Worm (Caenorhabditis elegans) whole organism, L3 larva: Measurements from ENCODE around the gene thn-1.

Experiments used
- R02D3.7 ChIP-seq: fragments of 150-350 bp; optimal IDR thresholded peaks from 2 replicates; lab custom pipeline; 2014; ENCODE audit warnings: missing biosample characterization, missing genetic modification characterization
- ZK546.5 ChIP-seq: sonication (generic microtip); optimal IDR thresholded peaks from 2 replicates; lab custom pipeline; 2017; ENCODE audit warnings: missing biosample characterization, missing genetic modification characterization
- aly-2 ChIP-seq: fragments of 150-350 bp; optimal IDR thresholded peaks from 2 replicates; lab custom pipeline; 2014; ENCODE audit warnings: missing biosample characterization, missing genetic modification characterization
- ama-1 ChIP-seq: fragments of 150-350 bp; optimal IDR thresholded peaks from 2 replicates; lab custom pipeline; 2018
- ceh-16 ChIP-seq: sonication (generic microtip); optimal IDR thresholded peaks from 2 replicates; lab custom pipeline; 2017; ENCODE audit warnings: missing biosample characterization, missing genetic modification characterization
- ceh-28 ChIP-seq: fragments of 150-350 bp; optimal IDR thresholded peaks from 2 replicates; lab custom pipeline; 2014; ENCODE audit warnings: missing biosample characterization, missing genetic modification reagents, missing genetic modification characterization
- ceh-82 ChIP-seq: fragments of 150-350 bp; optimal IDR thresholded peaks from 2 replicates; lab custom pipeline; 2014; ENCODE audit warnings: missing biosample characterization, missing genetic modification characterization
- ceh-9 ChIP-seq: sonication (generic microtip); optimal IDR thresholded peaks from 2 replicates; lab custom pipeline; 2018; ENCODE audit warnings: missing biosample characterization, missing genetic modification characterization
- daf-12 ChIP-seq: fragments of 150-350 bp; optimal IDR thresholded peaks from 2 replicates; lab custom pipeline; 2014; ENCODE audit warnings: missing biosample characterization, missing genetic modification reagents, missing genetic modification characterization
- egl-27 ChIP-seq: sonication (generic microtip); optimal IDR thresholded peaks from 4 replicates; lab custom pipeline; 2017; ENCODE audit warnings: missing biosample characterization, missing genetic modification reagents, missing genetic modification characterization
- egl-5 ChIP-seq: fragments of 150-350 bp; optimal IDR thresholded peaks from 2 replicates; lab custom pipeline; 2017; ENCODE audit warnings: missing biosample characterization, missing genetic modification reagents, missing genetic modification characterization, inconsistent platforms
- elt-2 ChIP-seq: sonication (generic microtip); optimal IDR thresholded peaks from 2 replicates; lab custom pipeline; 2016; ENCODE audit warnings: missing genetic modification reagents, mild to moderate bottlenecking, missing genetic modification characterization, missing compliant biosample characterization
- elt-3 ChIP-seq, 3 experiments: fragments of 150-350 bp in 1 of 3; sonication (generic microtip) in 2 of 3; optimal IDR thresholded peaks; 2 replicates in 2 of 3; 4 replicates in 1 of 3; lab custom pipeline; 2014 to 2017; ENCODE audit warnings: missing biosample characterization in 3 of 3, missing genetic modification characterization in 3 of 3
- fkh-10 ChIP-seq: sonication (generic microtip); optimal IDR thresholded peaks from 2 replicates; lab custom pipeline; 2017; ENCODE audit warnings: missing biosample characterization, missing genetic modification reagents, missing genetic modification characterization
- fkh-2 ChIP-seq: fragments of 150-350 bp; optimal IDR thresholded peaks from 2 replicates; lab custom pipeline; 2014; ENCODE audit warnings: missing biosample characterization, missing genetic modification reagents, missing genetic modification characterization
- fos-1 ChIP-seq: fragments of 150-350 bp; optimal IDR thresholded peaks from 2 replicates; lab custom pipeline; 2014; ENCODE audit warnings: missing biosample characterization, missing genetic modification characterization
- hmg-11 ChIP-seq: sonication (generic microtip); optimal IDR thresholded peaks from 2 replicates; lab custom pipeline; 2016; ENCODE audit warnings: missing genetic modification characterization, missing compliant biosample characterization
- jun-1 ChIP-seq: fragments of 150-350 bp; optimal IDR thresholded peaks from 2 replicates; lab custom pipeline; 2014; ENCODE audit warnings: missing biosample characterization, missing genetic modification reagents, missing genetic modification characterization
- lin-15B ChIP-seq: fragments of 150-350 bp; optimal IDR thresholded peaks from 2 replicates; lab custom pipeline; 2014; ENCODE audit warnings: missing biosample characterization, missing genetic modification characterization
- lin-39 ChIP-seq: fragments of 150-350 bp; optimal IDR thresholded peaks from 2 replicates; lab custom pipeline; 2018; ENCODE audit warnings: missing biosample characterization, missing genetic modification reagents, missing genetic modification characterization
- lsy-12 ChIP-seq: sonication (generic microtip); optimal IDR thresholded peaks from 2 replicates; lab custom pipeline; 2016; ENCODE audit warnings: mild to moderate bottlenecking, missing genetic modification characterization, missing compliant biosample characterization
- mdl-1 ChIP-seq: fragments of 150-350 bp; optimal IDR thresholded peaks from 2 replicates; lab custom pipeline; 2014; ENCODE audit warnings: missing biosample characterization, missing genetic modification characterization
- mml-1 ChIP-seq: fragments of 150-350 bp; sonication (generic microtip); optimal IDR thresholded peaks from 3 replicates; lab custom pipeline; 2014; ENCODE audit warnings: missing biosample characterization, missing genetic modification characterization
- nfya-1 ChIP-seq: sonication (generic microtip); optimal IDR thresholded peaks from 2 replicates; lab custom pipeline; 2017; ENCODE audit warnings: missing genetic modification characterization, mild to moderate bottlenecking, missing compliant biosample characterization, antibody characterized with exemption, moderate library complexity; ENCODE audit not compliant: insufficient read depth
- nhr-11 ChIP-seq: fragments of 150-350 bp; optimal IDR thresholded peaks from 2 replicates; lab custom pipeline; 2014; ENCODE audit warnings: missing biosample characterization, missing genetic modification characterization
- nhr-12 ChIP-seq: fragments of 150-350 bp; optimal IDR thresholded peaks from 2 replicates; lab custom pipeline; 2014; ENCODE audit warnings: missing biosample characterization, missing genetic modification characterization
- nhr-23 ChIP-seq: fragments of 150-350 bp; optimal IDR thresholded peaks from 2 replicates; lab custom pipeline; 2014; ENCODE audit warnings: missing biosample characterization, missing genetic modification reagents, missing genetic modification characterization
- nhr-25 ChIP-seq: sonication (generic microtip); optimal IDR thresholded peaks from 2 replicates; lab custom pipeline; 2017; ENCODE audit warnings: missing biosample characterization, missing genetic modification characterization
- nhr-28 ChIP-seq: fragments of 150-350 bp; optimal IDR thresholded peaks from 2 replicates; lab custom pipeline; 2014; ENCODE audit warnings: missing biosample characterization, missing genetic modification characterization
- nhr-43 ChIP-seq: sonication (generic microtip); optimal IDR thresholded peaks from 2 replicates; lab custom pipeline; 2016; ENCODE audit warnings: mild to moderate bottlenecking, missing genetic modification characterization, missing compliant biosample characterization; ENCODE audit not compliant: poor library complexity, severe bottlenecking
- nhr-67 ChIP-seq: fragments of 150-350 bp; optimal IDR thresholded peaks from 2 replicates; lab custom pipeline; 2014; ENCODE audit warnings: missing biosample characterization, missing genetic modification characterization
- nhr-76 ChIP-seq: fragments of 150-350 bp; sonication (generic microtip); optimal IDR thresholded peaks from 5 replicates; lab custom pipeline; 2014; ENCODE audit warnings: missing biosample characterization, missing genetic modification characterization
- nhr-77 ChIP-seq: fragments of 150-350 bp; optimal IDR thresholded peaks from 2 replicates; lab custom pipeline; 2014; ENCODE audit warnings: missing biosample characterization, missing genetic modification characterization
- pha-4 ChIP-seq: fragments of 150-350 bp; optimal IDR thresholded peaks from 2 replicates; lab custom pipeline; 2014; ENCODE audit warnings: missing biosample characterization, missing genetic modification reagents, missing genetic modification characterization
- pqm-1 ChIP-seq: fragments of 150-350 bp; optimal IDR thresholded peaks from 2 replicates; lab custom pipeline; 2017; ENCODE audit warnings: missing biosample characterization, missing genetic modification characterization, inconsistent platforms
- sea-2 ChIP-seq: fragments of 150-350 bp; sonication (generic microtip); optimal IDR thresholded peaks from 4 replicates; lab custom pipeline; 2014; ENCODE audit warnings: missing biosample characterization, missing genetic modification reagents, missing genetic modification characterization
- skn-1 ChIP-seq: fragments of 150-350 bp; optimal IDR thresholded peaks from 2 replicates; lab custom pipeline; 2014; ENCODE audit warnings: missing biosample characterization, missing genetic modification characterization
- tbx-2 ChIP-seq: sonication (generic microtip); optimal IDR thresholded peaks from 2 replicates; lab custom pipeline; 2016; ENCODE audit warnings: mild to moderate bottlenecking, missing genetic modification characterization, missing compliant biosample characterization
- unc-39 ChIP-seq: sonication (generic microtip); optimal IDR thresholded peaks from 4 replicates; lab custom pipeline; 2017; ENCODE audit warnings: missing biosample characterization, missing genetic modification characterization
- unc-62 ChIP-seq: fragments of 150-350 bp; sonication (generic microtip); optimal IDR thresholded peaks from 4 replicates; lab custom pipeline; 2014; ENCODE audit warnings: missing biosample characterization, missing genetic modification reagents, missing genetic modification characterization
- zag-1 ChIP-seq: fragments of 150-350 bp; optimal IDR thresholded peaks from 2 replicates; lab custom pipeline; 2014; ENCODE audit warnings: missing biosample characterization, missing genetic modification characterization
- ztf-11 ChIP-seq: fragments of 150-350 bp; optimal IDR thresholded peaks from 2 replicates; lab custom pipeline; 2014; ENCODE audit warnings: missing biosample characterization, missing genetic modification characterization
- ztf-4 ChIP-seq: fragments of 150-350 bp; optimal IDR thresholded peaks from 2 replicates; lab custom pipeline; 2014; ENCODE audit warnings: missing biosample characterization, missing genetic modification characterization

The thn-1 gene

ce11 chrIV:12391003-12391637 is 11.2 kb downstream of the thn-1 start, which contains the start of the genes rps-23 and dpm-3 (continued):
- TF ChIP-seq nhr-12 (no peak), skn-1 (peak; percentile 88), ztf-11 (tag; lab: Kevin White, UChicago) (no peak), tbx-2 (peak; percentile 60), lin-39 (tag; lab: Kevin White, UChicago) (peak; percentile 92), sea-2 (GFP tag; lab: Kevin White, UChicago) (no peak), nhr-77 (tag; lab: Kevin White, UChicago) (peak; percentile 53), fkh-2 (tag; lab: Kevin White, UChicago) (no peak), hmg-11 (tag; lab: Kevin White, UChicago) (peak; percentile 60), fkh-10 (peak; percentile 51), ama-1 (lab: Kevin White, UChicago) (peak; percentile 73), nhr-28 (tag; lab: Kevin White, UChicago) (no peak), ceh-82 (tag; lab: Kevin White, UChicago) (peak; percentile 81), nhr-11 (tag; lab: Kevin White, UChicago) (peak; percentile 61), elt-2 (tag; lab: Kevin White, UChicago) (peak; percentile 77), fos-1 (tag; lab: Kevin White, UChicago) (no peak), mml-1 (tag; lab: Kevin White, UChicago) (no peak), jun-1 (tag; lab: Kevin White, UChicago) (peak; percentile 65), egl-5 (tag; lab: Kevin White, UChicago) (peak; percentile 58), nhr-76 (tag; lab: Kevin White, UChicago) (peak; percentile 66)

DNA sequence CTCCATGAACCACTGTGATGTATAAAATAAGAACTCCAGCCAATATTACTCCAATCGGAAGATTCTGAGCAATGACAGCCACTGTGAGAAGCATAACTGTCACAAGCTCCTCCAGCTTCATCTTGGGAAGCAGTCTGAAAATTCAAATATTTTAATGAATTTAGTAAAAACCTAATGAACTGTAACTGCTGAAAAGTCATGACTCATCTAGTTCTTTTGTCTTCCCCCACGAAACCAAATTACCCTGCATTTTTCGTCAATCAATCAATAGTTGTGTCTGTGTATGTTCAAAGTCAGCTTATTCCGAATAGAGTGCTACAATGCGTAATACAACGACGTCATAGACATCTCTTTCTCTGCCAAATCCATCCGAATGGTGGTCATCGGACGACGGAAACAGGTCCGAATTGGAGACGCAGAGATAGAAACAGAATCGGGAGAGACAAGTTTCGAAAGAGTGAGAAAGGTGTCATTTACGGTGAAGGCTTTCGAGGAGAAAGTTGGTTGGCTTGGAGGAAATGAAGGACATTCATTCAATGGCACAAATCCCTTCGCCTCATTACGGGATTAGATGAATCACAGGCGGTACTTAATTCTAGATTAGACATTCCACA is 16.9 kb downstream of the thn-1 start:
- TF ChIP-seq ZK546.5 (tag; lab: Kevin White, UChicago) (no peak), jun-1 (tag; lab: Kevin White, UChicago) (peak; percentile 2), tbx-2 (no peak), ceh-82 (tag; lab: Kevin White, UChicago) (no peak), ceh-9 (no peak), elt-2 (tag; lab: Kevin White, UChicago) (no peak), mdl-1 (tag; lab: Kevin White, UChicago) (no peak), nhr-43 (tag; lab: Kevin White, UChicago) (peak; percentile 61), ceh-16 (no peak), elt-3 (tag; optimal IDR thresholded peaks at IDR 0.05; lab: Kevin White, UChicago) (peak in 1 of 3 experiments; percentile 57), nhr-25 (tag; lab: Kevin White, UChicago) (peak; percentile 96), mml-1 (tag; lab: Kevin White, UChicago) (no peak), nhr-23 (tag; lab: Kevin White, UChicago) (peak; percentile 90), egl-27 (tag; lab: Kevin White, UChicago) (no peak), fkh-10 (no peak), pha-4 (tag; lab: Kevin White, UChicago) (no peak), skn-1 (no peak), nhr-12 (no peak), nhr-67 (tag; lab: Kevin White, UChicago) (no peak), fos-1 (tag; lab: Kevin White, UChicago) (no peak), sea-2 (GFP tag; lab: Kevin White, UChicago) (no peak), fkh-2 (tag; lab: Kevin White, UChicago) (no peak), ama-1 (lab: Kevin White, UChicago) (no peak), ceh-28 (tag; lab: Kevin White, UChicago) (peak; percentile 48), unc-62 (GFP tag; lab: Kevin White, UChicago) (peak; percentile 54), nfya-1 (tag; lab: Kevin White, UChicago) (peak; percentile 43), nhr-28 (tag; lab: Kevin White, UChicago) (no peak), lin-15B (tag; lab: Kevin White, UChicago) (peak; percentile 2), lsy-12 (tag; lab: Kevin White, UChicago) (peak; percentile 10)

DNA sequence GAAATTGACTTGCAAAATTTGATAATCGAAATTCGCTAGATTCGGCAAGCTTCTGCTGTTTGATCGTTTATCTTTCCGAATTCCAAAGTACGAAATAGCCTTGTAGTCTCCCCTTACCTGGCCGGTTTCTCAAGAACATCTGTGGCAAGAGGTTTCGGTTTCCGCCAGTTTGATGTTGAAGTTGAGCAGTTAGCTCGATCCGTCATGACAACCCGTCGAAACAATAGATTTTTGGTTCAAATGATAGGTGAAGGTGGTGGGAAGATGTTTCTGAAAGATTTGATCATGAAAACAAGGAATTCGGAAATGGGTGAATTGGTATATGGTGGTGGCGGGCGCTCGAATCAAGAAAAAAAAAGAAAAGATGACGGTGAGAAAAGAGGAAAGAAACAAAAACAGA is 18.6 kb downstream of the thn-1 start, which contains the start of gene acs-20:
TSS of gene acs-20 (minus strand) at position 270 of the 400 bp plus-strand sequence.
- no peak for TF ChIP-seq zag-1 (tag; lab: Kevin White, UChicago)
- no peak for TF ChIP-seq fkh-10
- no peak for TF ChIP-seq lin-39 (tag; lab: Kevin White, UChicago)
- no peak for TF ChIP-seq aly-2 (tag; lab: Kevin White, UChicago)
- no peak for TF ChIP-seq tbx-2
- TF ChIP-seq nhr-11 (tag; lab: Kevin White, UChicago): no peak
- TF ChIP-seq unc-39: no peak
- no peak for TF ChIP-seq fkh-2 (tag; lab: Kevin White, UChicago)
- TF ChIP-seq jun-1 (tag; lab: Kevin White, UChicago): no peak
- no peak for TF ChIP-seq lin-15B (tag; lab: Kevin White, UChicago)
- TF ChIP-seq hmg-11 (tag; lab: Kevin White, UChicago): no peak
- no peak for TF ChIP-seq ceh-16
- TF ChIP-seq daf-12: no peak
- no peak for TF ChIP-seq ztf-11 (tag; lab: Kevin White, UChicago)
- TF ChIP-seq nhr-77 (tag; lab: Kevin White, UChicago): no peak
- no peak for TF ChIP-seq pqm-1 (tag; lab: Kevin White, UChicago)
- no peak for TF ChIP-seq ztf-4 (tag; lab: Kevin White, UChicago)
- no peak for TF ChIP-seq R02D3.7
- no peak for TF ChIP-seq ceh-82 (tag; lab: Kevin White, UChicago)
